Worm (Caenorhabditis elegans) whole organism, L4 larva: ENCODE data around the gene Y25C1A.8.
A peak's percentile ranks its signal among the peaks of the same experiment; 100 is the strongest.

Source experiments
- F26F4.8 ChIP-seq: fragments of 200-800 bp; sonication (Bioruptor generic); conservative IDR thresholded peaks from 2 replicates; pipeline ENCODE4 v1.3.6; 2022; ENCODE audit warnings: missing genetic modification characterization, missing compliant biosample characterization
- F37D6.2 ChIP-seq: sonication (generic microtip); optimal IDR thresholded peaks from 2 replicates; lab custom pipeline; 2016; ENCODE audit warnings: mild to moderate bottlenecking, missing genetic modification characterization, missing compliant biosample characterization
- R02D3.7 ChIP-seq: fragments of 150-350 bp; sonication (generic microtip); optimal IDR thresholded peaks from 3 replicates; lab custom pipeline; 2014; ENCODE audit warnings: missing biosample characterization, missing genetic modification characterization
- T20F7.1 ChIP-seq: fragments of 200-800 bp; sonication (Bioruptor generic); optimal IDR thresholded peaks from 2 replicates; lab custom pipeline; 2018; ENCODE audit warnings: mild to moderate bottlenecking, missing genetic modification characterization, missing compliant biosample characterization
- ZK337.2 ChIP-seq: fragments of 200-800 bp; sonication (Bioruptor generic); IDR thresholded peaks from 2 replicates; pipeline ENCODE4 v1.3.6; 2022; ENCODE audit warnings: missing genetic modification reagents, missing genetic modification characterization, missing compliant biosample characterization
- aha-1 ChIP-seq: fragments of 150-350 bp; peaks from one replicate; lab custom pipeline; 2014; ENCODE audit warnings: missing biosample characterization, missing genetic modification characterization
- aly-2 ChIP-seq: sonication (generic microtip); optimal IDR thresholded peaks from 2 replicates; lab custom pipeline; 2018; ENCODE audit warnings: missing biosample characterization, missing genetic modification characterization
- arid-1 ChIP-seq: fragments of 200-800 bp; sonication (Bioruptor generic); conservative IDR thresholded peaks from 2 replicates; pipeline ENCODE4 v1.3.6; 2022; ENCODE audit warnings: missing genetic modification reagents, missing genetic modification characterization, missing compliant biosample characterization
- ces-1 ChIP-seq: fragments of 150-350 bp; sonication (generic microtip); optimal IDR thresholded peaks from 4 replicates; lab custom pipeline; 2014; ENCODE audit warnings: missing biosample characterization, missing genetic modification reagents, missing genetic modification characterization
- daf-16 ChIP-seq, 3 experiments: sonication (generic microtip); optimal IDR thresholded peaks; 2 replicates each; lab custom pipeline; 2016 to 2017; ENCODE audit warnings: missing genetic modification characterization in 3 of 3, missing genetic modification reagents in 3 of 3, mild to moderate bottlenecking in 2 of 3, missing compliant biosample characterization in 2 of 3, missing biosample characterization in 1 of 3, moderate library complexity in 1 of 3
- dmd-8 ChIP-seq: fragments of 200-800 bp; sonication (Bioruptor generic); IDR thresholded peaks from 2 replicates; pipeline ENCODE4 v1.3.6; 2022; ENCODE audit warnings: missing genetic modification characterization, missing compliant biosample characterization
- dmd-9 ChIP-seq: fragments of 200-800 bp; sonication (Bioruptor generic); IDR thresholded peaks from 2 replicates; pipeline ENCODE4 v1.3.6; 2022; ENCODE audit warnings: missing genetic modification reagents, missing genetic modification characterization, missing compliant biosample characterization
- dpl-1 ChIP-seq: fragments of 150-350 bp; optimal IDR thresholded peaks from 2 replicates; lab custom pipeline; 2014; ENCODE audit warnings: missing biosample characterization, missing genetic modification reagents, missing genetic modification characterization
- fos-1 ChIP-seq: fragments of 150-350 bp; optimal IDR thresholded peaks from 2 replicates; lab custom pipeline; 2014; ENCODE audit warnings: missing biosample characterization, missing genetic modification characterization
- jun-1 ChIP-seq: fragments of 150-350 bp; optimal IDR thresholded peaks from 2 replicates; lab custom pipeline; 2014; ENCODE audit warnings: missing biosample characterization, missing genetic modification reagents, missing genetic modification characterization
- lin-1 ChIP-seq: fragments of 200-800 bp; sonication (Bioruptor generic); IDR thresholded peaks from 2 replicates; pipeline ENCODE4 v1.3.6; 2022; ENCODE audit warnings: missing genetic modification reagents, missing genetic modification characterization, missing compliant biosample characterization
- lin-15B ChIP-seq: fragments of 150-350 bp; sonication (generic microtip); optimal IDR thresholded peaks from 3 replicates; lab custom pipeline; 2014; ENCODE audit warnings: missing biosample characterization, missing genetic modification characterization
- lir-3 ChIP-seq: sonication (generic microtip); optimal IDR thresholded peaks from 2 replicates; lab custom pipeline; 2016; ENCODE audit warnings: mild to moderate bottlenecking, missing genetic modification characterization, missing compliant biosample characterization
- mep-1 ChIP-seq: fragments of 150-350 bp; sonication (generic microtip); optimal IDR thresholded peaks from 3 replicates; lab custom pipeline; 2014; ENCODE audit warnings: missing biosample characterization, missing genetic modification characterization
- mxl-3 ChIP-seq: fragments of 200-800 bp; sonication (Bioruptor generic); optimal IDR thresholded peaks from 2 replicates; lab custom pipeline; 2018; ENCODE audit warnings: mild to moderate bottlenecking, missing genetic modification characterization, missing compliant biosample characterization
- nhr-111 ChIP-seq: fragments of 200-800 bp; sonication (Bioruptor generic); optimal IDR thresholded peaks from 2 replicates; lab custom pipeline; 2018; ENCODE audit warnings: mild to moderate bottlenecking, missing genetic modification characterization, missing compliant biosample characterization
- nhr-25 ChIP-seq: sonication (generic microtip); optimal IDR thresholded peaks from 2 replicates; lab custom pipeline; 2017; ENCODE audit warnings: missing genetic modification characterization, mild to moderate bottlenecking, missing compliant biosample characterization, antibody characterized with exemption, moderate library complexity, borderline replicate concordance; ENCODE audit not compliant: insufficient read depth
- nhr-41 ChIP-seq: fragments of 200-800 bp; sonication (Bioruptor generic); IDR thresholded peaks from 2 replicates; pipeline ENCODE4 v1.3.6; 2022; ENCODE audit warnings: missing genetic modification reagents, missing genetic modification characterization, missing compliant biosample characterization
- nhr-6 ChIP-seq: fragments of 150-350 bp; optimal IDR thresholded peaks from 2 replicates; lab custom pipeline; 2014; ENCODE audit warnings: missing biosample characterization, missing genetic modification characterization
- nhr-76 ChIP-seq: fragments of 150-350 bp; optimal IDR thresholded peaks from 2 replicates; lab custom pipeline; 2014; ENCODE audit warnings: missing biosample characterization, missing genetic modification characterization
- nhr-77 ChIP-seq: fragments of 150-350 bp; optimal IDR thresholded peaks from 2 replicates; lab custom pipeline; 2014; ENCODE audit warnings: missing biosample characterization, missing genetic modification characterization
- pha-4 ChIP-seq, 2 experiments: fragments of 150-350 bp in 1 of 2; fragments of 200-800 bp in 1 of 2; sonication (Bioruptor generic) in 1 of 2; IDR thresholded peaks in 1 of 2; optimal IDR thresholded peaks in 1 of 2; 2 replicates each; pipeline versions ENCODE4 v1.3.6 to Lab custom; 2014 to 2022; ENCODE audit warnings: missing genetic modification characterization in 2 of 2, missing genetic modification reagents in 2 of 2, missing biosample characterization in 1 of 2, missing compliant biosample characterization in 1 of 2
- pqm-1 ChIP-seq: sonication (generic microtip); optimal IDR thresholded peaks from 2 replicates; lab custom pipeline; 2017; ENCODE audit warnings: missing biosample characterization, missing genetic modification characterization
- rbr-2 ChIP-seq: sonication (generic microtip); optimal IDR thresholded peaks from 2 replicates; lab custom pipeline; 2016; ENCODE audit warnings: missing genotype, missing genetic modification characterization, missing compliant biosample characterization
- set-16 ChIP-seq: fragments of 200-800 bp; sonication (Bioruptor generic); IDR thresholded peaks from 2 replicates; pipeline ENCODE4 v1.3.6; 2022; ENCODE audit warnings: missing genetic modification reagents, missing genetic modification characterization, missing compliant biosample characterization
- snpc-1.2 ChIP-seq: fragments of 200-800 bp; sonication (Bioruptor generic); IDR thresholded peaks from 2 replicates; pipeline ENCODE4 v1.3.6; 2022; ENCODE audit warnings: missing genetic modification reagents, missing genetic modification characterization, missing compliant biosample characterization
- snpc-4 ChIP-seq: fragments of 150-350 bp; optimal IDR thresholded peaks from 2 replicates; lab custom pipeline; 2014; ENCODE audit warnings: missing biosample characterization, missing genetic modification characterization
- spr-3 ChIP-seq: fragments of 200-800 bp; sonication (Bioruptor generic); optimal IDR thresholded peaks from 2 replicates; lab custom pipeline; 2018; ENCODE audit warnings: mild to moderate bottlenecking, missing genetic modification characterization, missing compliant biosample characterization
- unc-130 ChIP-seq: sonication (generic microtip); optimal IDR thresholded peaks from 2 replicates; lab custom pipeline; 2016; ENCODE audit warnings: missing genetic modification reagents, missing genetic modification characterization, missing compliant biosample characterization
- zip-11 ChIP-seq: fragments of 200-800 bp; sonication (Bioruptor generic); IDR thresholded peaks from 2 replicates; pipeline ENCODE4 v1.3.6; 2022; ENCODE audit warnings: missing genetic modification characterization, missing compliant biosample characterization
- ztf-7 ChIP-seq: fragments of 150-350 bp; optimal IDR thresholded peaks from 2 replicates; lab custom pipeline; 2014; ENCODE audit warnings: missing biosample characterization, missing genetic modification characterization

Gene Y25C1A.8

ce11 chrII:3054622-3055021, 22.1 kb downstream of the Y25C1A.8 start (continued):
- no peak for TF ChIP-seq nhr-41 (GFP tag; lab: Robert Waterston, UW)
- TF ChIP-seq zip-11, result no peak
- no peak for TF ChIP-seq nhr-6 (tag; lab: Kevin White, UChicago)
- TF ChIP-seq fos-1 (tag; lab: Kevin White, UChicago), result no peak
- TF ChIP-seq dpl-1 (GFP tag; lab: Kevin White, UChicago), result no peak
- TF ChIP-seq nhr-25, result no peak
- TF ChIP-seq snpc-1.2 (GFP tag; lab: Robert Waterston, UW), result no peak
- no peak for TF ChIP-seq ztf-7 (tag; lab: Kevin White, UChicago)
- no peak for TF ChIP-seq F37D6.2 (tag; lab: Kevin White, UChicago)
- TF ChIP-seq rbr-2 (tag; lab: Kevin White, UChicago), result peak; percentile 21
- no peak for TF ChIP-seq T20F7.1 (GFP tag; lab: Kevin White, UChicago)
- TF ChIP-seq mxl-3 (GFP tag; lab: Kevin White, UChicago), result peak; percentile 17
- TF ChIP-seq nhr-76, result no peak
- TF ChIP-seq lin-15B (tag; lab: Kevin White, UChicago), result no peak
- no peak for TF ChIP-seq snpc-4
- TF ChIP-seq mep-1, result no peak
- no peak for TF ChIP-seq daf-16 (GFP tag; optimal IDR thresholded peaks at IDR 0.05; lab: Kevin White, UChicago)
- TF ChIP-seq daf-16 (tag; optimal IDR thresholded peaks at IDR 0.05; lab: Kevin White, UChicago), result peak; percentile 29

DNA sequence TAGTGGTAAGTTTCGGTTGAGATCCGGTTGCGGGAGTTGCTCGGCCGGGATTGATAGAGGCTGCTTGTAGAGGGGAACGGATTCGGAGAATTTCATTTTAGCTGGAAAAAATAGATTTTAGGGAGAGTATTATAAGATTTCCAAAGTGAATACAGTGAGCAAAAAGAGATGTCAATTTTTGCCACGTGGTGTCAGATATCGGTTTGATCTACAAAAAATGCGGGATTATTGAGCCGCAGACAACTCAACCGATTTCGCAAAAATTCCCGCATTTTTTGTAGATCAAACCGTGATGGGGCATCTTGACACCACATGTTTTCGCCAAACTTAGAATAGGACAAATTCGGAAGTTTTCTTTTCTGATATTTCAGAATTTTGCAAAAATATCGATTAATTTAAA, 22.5 kb downstream of the Y25C1A.8 start, which contains the start of gene lido-13:
TSS of gene lido-13 (minus strand) at position 101 of the 400 bp plus-strand sequence.
- no peak for TF ChIP-seq spr-3 (GFP tag; lab: Kevin White, UChicago)
- TF ChIP-seq F26F4.8, result no peak
- TF ChIP-seq R02D3.7 (tag; lab: Kevin White, UChicago), result no peak
- TF ChIP-seq ZK337.2 (GFP tag; lab: Robert Waterston, UW), result no peak
- no peak for TF ChIP-seq aly-2 (tag; lab: Kevin White, UChicago)
- TF ChIP-seq lir-3 (tag; lab: Kevin White, UChicago), result no peak
- no peak for TF ChIP-seq pha-4 (GFP tag; IDR thresholded peaks at IDR 0.05; lab: Robert Waterston, UW)
- TF ChIP-seq pha-4 (tag; optimal IDR thresholded peaks at IDR 0.05; lab: Kevin White, UChicago), result no peak
- no peak for TF ChIP-seq nhr-77 (tag; lab: Kevin White, UChicago)
- no peak for TF ChIP-seq lin-1 (GFP tag; lab: Robert Waterston, UW)
- no peak for TF ChIP-seq dmd-8
- TF ChIP-seq arid-1 (GFP tag; lab: Robert Waterston, UW), result no peak
- no peak for TF ChIP-seq nhr-111 (GFP tag; lab: Kevin White, UChicago)
- TF ChIP-seq ces-1 (GFP tag; lab: Kevin White, UChicago), result no peak
- no peak for TF ChIP-seq dmd-9 (GFP tag; lab: Robert Waterston, UW)
- TF ChIP-seq jun-1 (tag; lab: Kevin White, UChicago), result no peak
- TF ChIP-seq, all 104 proteins: peak for 0

DNA sequence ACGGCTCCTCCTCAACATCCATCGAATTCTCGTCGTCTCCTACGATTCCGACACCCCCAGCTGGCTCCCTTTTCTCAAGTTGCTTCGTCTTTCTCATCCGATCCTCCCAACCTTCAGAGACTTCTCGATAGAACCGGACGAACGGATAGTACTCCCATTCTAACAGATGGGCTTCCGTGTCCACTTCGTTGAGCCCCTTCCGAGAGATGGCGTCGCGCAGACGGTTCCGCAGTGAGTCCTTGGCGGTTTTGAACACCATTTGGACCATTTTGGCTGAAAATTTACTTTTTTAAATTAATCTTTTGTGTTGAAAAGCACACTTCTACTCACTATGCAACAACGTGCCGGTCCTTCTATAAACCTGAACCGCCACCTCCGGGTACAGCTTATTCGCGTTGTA, 23.1 kb downstream of the Y25C1A.8 start:
- TF ChIP-seq aha-1 (tag; lab: Kevin White, UChicago), result peak; percentile 95
- TF ChIP-seq pqm-1 (tag; lab: Kevin White, UChicago), result no peak
- no peak for TF ChIP-seq unc-130 (GFP tag; lab: Kevin White, UChicago)

DNA sequence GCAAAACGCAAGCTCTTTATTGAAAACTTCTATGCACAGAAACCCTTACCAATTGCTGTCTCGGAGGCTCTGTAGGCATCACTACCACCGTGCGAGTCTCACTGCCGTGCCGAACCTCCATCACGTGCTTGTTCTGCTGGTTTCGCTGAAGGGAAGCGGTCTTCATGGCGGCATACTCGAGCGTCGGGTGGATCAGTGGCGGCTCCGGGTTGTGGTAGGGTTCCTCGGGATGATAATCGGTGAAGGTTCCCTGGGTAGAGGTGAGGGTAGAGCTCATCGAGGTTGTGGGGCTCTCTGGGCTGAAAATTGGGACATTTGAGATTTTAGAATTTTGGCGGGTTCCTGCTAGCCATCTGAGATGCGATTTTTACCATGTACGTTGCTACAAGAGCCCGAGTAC, 23.9 kb downstream of the Y25C1A.8 start:
- TF ChIP-seq jun-1 (tag; lab: Kevin White, UChicago), result no peak
- peak; percentile 76 for TF ChIP-seq set-16 (GFP tag; lab: Robert Waterston, UW)
